Worm (Caenorhabditis elegans) whole organism, late embryonic: ENCODE data around the gene F40E10.5.

ENCODE experiments used
- C08G9.2 ChIP-seq: sonication (generic microtip); optimal IDR thresholded peaks from 2 replicates; lab custom pipeline; 2016; ENCODE audit warnings: mild to moderate bottlenecking, missing genetic modification characterization, moderate library complexity, missing compliant biosample characterization
- K02D7.2 ChIP-seq: sonication (generic microtip); optimal IDR thresholded peaks from 2 replicates; lab custom pipeline; 2017; ENCODE audit warnings: mild to moderate bottlenecking, missing genetic modification characterization, missing compliant biosample characterization
- Y22D7AL.16 ChIP-seq: sonication (generic microtip); optimal IDR thresholded peaks from 2 replicates; lab custom pipeline; 2016; ENCODE audit warnings: missing genetic modification characterization, missing compliant biosample characterization
- ahr-1 ChIP-seq: sonication (generic microtip); optimal IDR thresholded peaks from 2 replicates; lab custom pipeline; 2016; ENCODE audit warnings: missing genetic modification characterization, missing compliant biosample characterization
- ama-1 ChIP-seq: fragments of 150-350 bp; optimal IDR thresholded peaks from 2 replicates; lab custom pipeline; 2014
- ceh-18 ChIP-seq: sonication (generic microtip); optimal IDR thresholded peaks from 2 replicates; lab custom pipeline; 2016; ENCODE audit warnings: missing genetic modification characterization, missing compliant biosample characterization
- ceh-19 ChIP-seq: fragments of 200-800 bp; sonication (Bioruptor generic); optimal IDR thresholded peaks from 2 replicates; lab custom pipeline; 2018; ENCODE audit warnings: mild to moderate bottlenecking, missing genetic modification characterization, missing compliant biosample characterization
- ceh-24 ChIP-seq: sonication (generic microtip); optimal IDR thresholded peaks from 2 replicates; lab custom pipeline; 2016; ENCODE audit warnings: mild to moderate bottlenecking, missing genetic modification characterization, missing compliant biosample characterization
- ceh-30 ChIP-seq: fragments of 150-350 bp; optimal IDR thresholded peaks from 2 replicates; lab custom pipeline; 2014; ENCODE audit warnings: missing biosample characterization, missing genetic modification characterization
- ceh-45 ChIP-seq: fragments of 200-800 bp; sonication (Bioruptor generic); IDR thresholded peaks from 2 replicates; pipeline ENCODE4 v1.3.6; 2022; ENCODE audit warnings: missing genetic modification reagents, missing genetic modification characterization, missing compliant biosample characterization
- ceh-48 ChIP-seq: sonication (generic microtip); optimal IDR thresholded peaks from 2 replicates; lab custom pipeline; 2016; ENCODE audit warnings: missing genetic modification characterization, inconsistent platforms, missing compliant biosample characterization
- ceh-6 ChIP-seq: fragments of 200-800 bp; sonication (Bioruptor generic); optimal IDR thresholded peaks from 2 replicates; lab custom pipeline; 2018; ENCODE audit warnings: mild to moderate bottlenecking, missing genetic modification characterization, missing compliant biosample characterization
- ceh-9 ChIP-seq: sonication (generic microtip); optimal IDR thresholded peaks from 2 replicates; lab custom pipeline; 2016; ENCODE audit warnings: mild to moderate bottlenecking, missing genetic modification characterization, inconsistent platforms, missing compliant biosample characterization
- che-1 ChIP-seq: sonication (generic microtip); optimal IDR thresholded peaks from 2 replicates; lab custom pipeline; 2016; ENCODE audit warnings: mild to moderate bottlenecking, missing genetic modification characterization, missing compliant biosample characterization
- elt-2 ChIP-seq: sonication (generic microtip); optimal IDR thresholded peaks from 2 replicates; lab custom pipeline; 2016; ENCODE audit warnings: missing genetic modification reagents, missing genetic modification characterization, missing compliant biosample characterization
- hlh-30 ChIP-seq: sonication (generic microtip); optimal IDR thresholded peaks from 2 replicates; lab custom pipeline; 2017; ENCODE audit warnings: antibody characterized with exemption, missing genetic modification characterization, missing compliant biosample characterization; ENCODE audit not compliant: insufficient read depth
- lin-11 ChIP-seq: fragments of 200-800 bp; sonication (Bioruptor generic); optimal IDR thresholded peaks from 2 replicates; lab custom pipeline; 2018; ENCODE audit warnings: mild to moderate bottlenecking, missing genetic modification characterization, missing compliant biosample characterization
- madf-2 ChIP-seq: sonication (generic microtip); optimal IDR thresholded peaks from 2 replicates; lab custom pipeline; 2017; ENCODE audit warnings: missing genetic modification characterization, missing compliant biosample characterization
- nfya-1 ChIP-seq: sonication (generic microtip); optimal IDR thresholded peaks from 2 replicates; lab custom pipeline; 2017; ENCODE audit warnings: missing genetic modification characterization, mild to moderate bottlenecking, missing compliant biosample characterization, antibody characterized with exemption, moderate library complexity
- nhr-232 ChIP-seq: sonication (generic microtip); optimal IDR thresholded peaks from 2 replicates; lab custom pipeline; 2016; ENCODE audit warnings: missing genetic modification characterization, missing compliant biosample characterization
- pat-9 ChIP-seq: fragments of 200-800 bp; sonication (Bioruptor generic); optimal IDR thresholded peaks from 2 replicates; lab custom pipeline; 2018; ENCODE audit warnings: mild to moderate bottlenecking, missing genetic modification characterization, moderate library complexity, missing compliant biosample characterization
- pax-1 ChIP-seq: fragments of 150-350 bp; optimal IDR thresholded peaks from 2 replicates; lab custom pipeline; 2014; ENCODE audit warnings: missing biosample characterization, missing genetic modification characterization
- pha-2 ChIP-seq: sonication (generic microtip); optimal IDR thresholded peaks from 2 replicates; lab custom pipeline; 2017; ENCODE audit warnings: mild to moderate bottlenecking, missing genetic modification characterization, missing compliant biosample characterization
- pha-4 ChIP-seq: fragments of 150-350 bp; optimal IDR thresholded peaks from 2 replicates; lab custom pipeline; 2018; ENCODE audit warnings: missing biosample characterization, missing genetic modification reagents, missing genetic modification characterization
- pros-1 ChIP-seq: fragments of 150-350 bp; optimal IDR thresholded peaks from 2 replicates; lab custom pipeline; 2014; ENCODE audit warnings: missing biosample characterization, missing genetic modification reagents, missing genetic modification characterization
- tbx-7 ChIP-seq: sonication (generic microtip); optimal IDR thresholded peaks from 2 replicates; lab custom pipeline; 2016; ENCODE audit warnings: missing genotype, missing genetic modification characterization, missing compliant biosample characterization
- unc-3 ChIP-seq, 2 experiments: fragments of 200-800 bp in 1 of 2; sonication (Bioruptor generic) in 1 of 2; sonication (generic microtip) in 1 of 2; conservative IDR thresholded peaks in 1 of 2; optimal IDR thresholded peaks in 1 of 2; 2 replicates each; pipeline versions ENCODE4 v1.3.6 to Lab custom; 2016 to 2022; ENCODE audit warnings: missing compliant biosample characterization in 2 of 2, missing genetic modification characterization in 2 of 2, missing genetic modification reagents in 1 of 2
- unc-42 ChIP-seq: sonication (generic microtip); optimal IDR thresholded peaks from 2 replicates; lab custom pipeline; 2016; ENCODE audit warnings: missing genotype, missing genetic modification characterization, missing compliant biosample characterization

Gene F40E10.5

DNA sequence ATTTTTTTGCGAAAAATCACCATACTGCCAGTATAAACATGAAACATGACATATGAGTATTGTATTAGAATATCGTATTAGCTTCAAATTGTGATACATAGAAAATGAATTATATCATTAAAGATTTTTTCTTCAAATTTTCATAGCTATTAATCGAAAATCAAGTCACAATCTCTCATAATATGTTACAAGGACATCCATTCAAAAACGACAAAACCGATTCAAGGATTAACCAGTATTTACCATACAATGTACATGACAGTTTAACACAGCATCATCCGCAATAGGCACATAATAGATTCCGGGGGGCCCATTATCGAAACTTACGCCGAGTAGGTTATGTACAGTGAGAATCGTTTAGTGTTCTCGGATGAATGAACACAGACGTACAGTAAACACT is 30.3 kb upstream of the F40E10.5 start:
- TF ChIP-seq lin-11 (tag; lab: Kevin White, UChicago) = no peak
- no peak for TF ChIP-seq ceh-30 (tag; lab: Kevin White, UChicago)
- no peak for TF ChIP-seq unc-3 (GFP tag; conservative IDR thresholded peaks at IDR 0.05; lab: Robert Waterston, UW)
- TF ChIP-seq unc-3 (tag; optimal IDR thresholded peaks at IDR 0.05; lab: Kevin White, UChicago) = no peak
- no peak for TF ChIP-seq ceh-24
- TF ChIP-seq madf-2 (tag; lab: Kevin White, UChicago) = no peak

DNA sequence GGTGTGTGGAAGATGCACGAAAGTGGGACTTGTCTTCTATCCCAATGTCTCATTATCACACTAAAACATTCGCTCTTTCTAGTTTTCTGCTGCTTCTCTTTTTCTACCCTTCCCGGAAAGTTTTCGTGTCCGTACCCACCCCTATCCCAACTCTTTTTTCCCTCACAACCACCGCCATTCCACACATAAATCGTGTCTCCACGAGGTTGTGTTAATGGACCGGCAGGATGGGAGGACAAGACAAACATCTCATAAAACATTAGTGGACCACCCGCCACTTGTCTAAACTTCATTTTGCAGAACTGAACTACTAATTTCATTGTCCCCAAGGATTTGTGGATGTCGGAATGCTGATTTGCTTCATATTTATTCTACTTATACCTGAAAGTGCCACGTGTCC is 27.6 kb upstream of the F40E10.5 start, which contains the start of gene slt-1:
TSS of gene slt-1 (plus strand) at position 301 of the 400 bp plus-strand sequence.
- TF ChIP-seq ceh-18 = peak; percentile 2
- TF ChIP-seq ceh-45 (GFP tag; lab: Robert Waterston, UW) = no peak

DNA sequence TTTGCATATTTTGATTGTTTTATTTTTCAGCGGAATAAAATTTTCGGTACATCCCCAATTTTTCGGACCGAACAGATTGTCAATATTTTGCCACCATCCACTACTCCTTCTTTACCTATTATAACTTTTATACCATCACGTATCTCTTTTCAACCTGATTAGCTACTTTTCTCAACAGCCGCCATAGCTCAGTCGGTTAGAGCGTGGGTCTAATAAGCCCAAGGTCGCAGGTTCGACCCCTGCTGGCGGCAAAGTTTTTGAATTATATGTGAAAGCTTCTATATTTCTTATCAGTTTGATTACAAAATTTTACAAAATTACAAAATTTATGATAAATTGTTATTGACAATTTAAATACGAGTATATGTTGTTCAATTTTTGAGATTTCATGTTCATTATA is 22.6 kb upstream of the F40E10.5 start:
- TF ChIP-seq ceh-9 (tag; lab: Kevin White, UChicago) (no peak), elt-2 (tag; lab: Kevin White, UChicago) (no peak), ahr-1 (tag; lab: Kevin White, UChicago) (no peak), pros-1 (tag; lab: Kevin White, UChicago) (no peak), tbx-7 (tag; lab: Kevin White, UChicago) (no peak), pha-4 (no peak), C08G9.2 (no peak), ceh-19 (GFP tag; lab: Kevin White, UChicago) (no peak), K02D7.2 (tag; lab: Kevin White, UChicago) (no peak)

DNA sequence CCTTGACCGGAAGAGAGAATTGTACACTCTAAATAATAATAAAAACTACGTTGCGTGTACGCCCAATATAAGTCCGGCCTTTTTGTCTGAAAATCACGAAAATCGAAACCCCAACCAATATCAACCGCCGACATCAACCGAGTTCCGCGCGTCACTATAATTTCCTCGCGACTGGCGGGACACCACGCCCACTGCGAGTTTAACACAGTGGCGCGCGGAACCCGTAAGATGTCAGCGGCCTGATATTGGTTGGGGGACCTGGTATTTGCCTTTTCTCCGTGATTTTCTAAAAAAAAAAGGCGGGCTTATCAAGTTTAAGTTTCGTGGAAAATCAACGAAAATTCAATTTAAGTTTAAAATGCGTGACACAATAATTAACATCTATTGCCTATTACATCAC is 21.1 kb upstream of the F40E10.5 start:
- TF ChIP-seq Y22D7AL.16 (tag; lab: Kevin White, UChicago) = no peak
- TF ChIP-seq pax-1 (tag; lab: Kevin White, UChicago) = no peak
- TF ChIP-seq ama-1 = no peak
- TF ChIP-seq nhr-232 (tag; lab: Kevin White, UChicago) = no peak
- TF ChIP-seq tbx-7 (tag; lab: Kevin White, UChicago) = no peak
- no peak for TF ChIP-seq ceh-6 (GFP tag; lab: Kevin White, UChicago)
- TF ChIP-seq pha-2 (tag; lab: Kevin White, UChicago) = no peak
- no peak for TF ChIP-seq pha-4
- no peak for TF ChIP-seq ceh-48 (tag; lab: Kevin White, UChicago)
- TF ChIP-seq nfya-1 (tag; lab: Kevin White, UChicago) = no peak
- no peak for TF ChIP-seq pat-9 (tag; lab: Kevin White, UChicago)
- no peak for TF ChIP-seq hlh-30 (tag; lab: Kevin White, UChicago)

DNA sequence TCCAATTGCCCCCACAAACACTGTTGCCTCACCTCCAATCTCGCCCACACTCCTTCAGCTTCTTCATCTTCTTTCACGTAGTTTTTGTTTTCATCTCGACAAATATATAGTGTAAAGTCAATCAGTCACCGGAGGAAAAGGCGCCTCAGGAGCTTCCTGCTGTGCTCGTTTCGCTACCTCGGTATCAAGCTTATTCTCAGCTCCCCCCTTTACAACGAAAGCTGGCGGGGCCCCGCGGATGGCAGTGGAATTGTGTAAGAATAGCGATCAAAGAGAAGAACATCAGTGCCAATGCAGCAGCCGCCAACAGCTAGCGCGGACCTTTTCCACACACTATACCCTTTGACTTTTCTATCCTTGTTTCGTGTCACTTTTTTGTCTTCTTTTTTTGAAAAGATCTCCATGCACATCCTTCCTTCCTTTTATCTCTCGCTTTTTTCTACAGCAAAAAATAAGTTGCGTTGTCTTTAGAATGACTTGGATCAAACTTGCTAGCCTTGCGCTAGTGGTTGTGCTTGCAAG is 17.1 kb upstream of the F40E10.5 start, which contains the start of gene csq-1:
TSS of gene csq-1 (plus strand) at position 472 of the 522 bp plus-strand sequence.
- TF ChIP-seq ceh-18 = peak; percentile 64
- TF ChIP-seq pat-9 (tag; lab: Kevin White, UChicago) = peak; percentile 5
- TF ChIP-seq unc-3 (GFP tag; conservative IDR thresholded peaks at IDR 0.05; lab: Robert Waterston, UW) = no peak
- TF ChIP-seq unc-3 (tag; optimal IDR thresholded peaks at IDR 0.05; lab: Kevin White, UChicago) = no peak
- TF ChIP-seq pha-2 (tag; lab: Kevin White, UChicago) = no peak
- TF ChIP-seq, all 69 proteins: peak for 2

DNA sequence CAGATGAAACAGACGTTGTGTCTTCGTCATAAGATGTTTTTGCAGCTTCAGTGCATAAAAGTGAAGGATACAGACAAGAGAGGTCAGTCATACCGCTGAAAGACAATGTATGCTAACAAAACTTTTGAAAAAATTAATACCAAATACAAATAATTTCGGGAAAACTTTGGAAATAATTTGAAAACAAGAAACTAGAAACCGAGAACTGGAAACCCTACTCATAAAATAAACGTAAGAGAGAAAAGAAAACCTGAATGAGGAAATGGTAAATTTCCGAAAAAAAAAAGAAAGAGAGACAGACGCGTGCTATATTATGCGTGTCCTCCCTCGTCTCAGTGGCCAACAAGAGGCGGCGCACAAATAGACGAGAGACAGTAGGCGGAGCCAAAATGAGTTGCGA is 8.7 kb upstream of the F40E10.5 start, which contains the start of gene sox-3:
TSS of gene sox-3 (minus strand) at position 101 of the 400 bp plus-strand sequence.
- TF ChIP-seq elt-2 (tag; lab: Kevin White, UChicago) (no peak), C08G9.2 (no peak), che-1 (tag; lab: Kevin White, UChicago) (no peak), unc-42 (tag; lab: Kevin White, UChicago) (no peak)
